Worm (Caenorhabditis elegans) whole organism, late embryonic: ENCODE measurements around the gene sul-1.
A peak's percentile ranks its signal among the peaks of the same experiment; 100 is the strongest.

Experiments used
- F13H6.1 ChIP-seq: sonication (generic microtip); optimal IDR thresholded peaks from 2 replicates; lab custom pipeline; 2016; ENCODE audit warnings: missing genetic modification characterization, missing compliant biosample characterization
- T23F11.4 ChIP-seq: fragments of 200-800 bp; sonication (Bioruptor generic); optimal IDR thresholded peaks from 2 replicates; lab custom pipeline; 2018; ENCODE audit warnings: mild to moderate bottlenecking, missing genetic modification characterization, missing compliant biosample characterization
- Y22D7AL.16 ChIP-seq: sonication (generic microtip); optimal IDR thresholded peaks from 2 replicates; lab custom pipeline; 2016; ENCODE audit warnings: missing genetic modification characterization, missing compliant biosample characterization
- ama-1 ChIP-seq: fragments of 150-350 bp; optimal IDR thresholded peaks from 2 replicates; lab custom pipeline; 2014
- ceh-14 ChIP-seq: sonication (generic microtip); optimal IDR thresholded peaks from 2 replicates; lab custom pipeline; 2016; ENCODE audit warnings: missing genotype, missing genetic modification characterization, missing compliant biosample characterization
- ceh-19 ChIP-seq: fragments of 200-800 bp; sonication (Bioruptor generic); optimal IDR thresholded peaks from 2 replicates; lab custom pipeline; 2018; ENCODE audit warnings: mild to moderate bottlenecking, missing genetic modification characterization, missing compliant biosample characterization
- ceh-2 ChIP-seq: sonication (generic microtip); optimal IDR thresholded peaks from 2 replicates; lab custom pipeline; 2016; ENCODE audit warnings: missing genotype, missing genetic modification characterization, missing compliant biosample characterization
- ceh-30 ChIP-seq: fragments of 150-350 bp; optimal IDR thresholded peaks from 2 replicates; lab custom pipeline; 2014; ENCODE audit warnings: missing biosample characterization, missing genetic modification characterization
- ceh-34 ChIP-seq: sonication (generic microtip); optimal IDR thresholded peaks from 2 replicates; lab custom pipeline; 2016; ENCODE audit warnings: mild to moderate bottlenecking, missing genetic modification characterization, missing compliant biosample characterization
- ceh-48 ChIP-seq: sonication (generic microtip); optimal IDR thresholded peaks from 2 replicates; lab custom pipeline; 2016; ENCODE audit warnings: missing genetic modification characterization, inconsistent platforms, missing compliant biosample characterization
- ceh-9 ChIP-seq: sonication (generic microtip); optimal IDR thresholded peaks from 2 replicates; lab custom pipeline; 2016; ENCODE audit warnings: mild to moderate bottlenecking, missing genetic modification characterization, inconsistent platforms, missing compliant biosample characterization
- che-1 ChIP-seq: sonication (generic microtip); optimal IDR thresholded peaks from 2 replicates; lab custom pipeline; 2016; ENCODE audit warnings: mild to moderate bottlenecking, missing genetic modification characterization, missing compliant biosample characterization
- dmd-4 ChIP-seq: sonication (generic microtip); optimal IDR thresholded peaks from 2 replicates; lab custom pipeline; 2016; ENCODE audit warnings: borderline replicate concordance, missing genetic modification characterization, missing compliant biosample characterization
- ets-4 ChIP-seq: sonication (generic microtip); optimal IDR thresholded peaks from 2 replicates; lab custom pipeline; 2016; ENCODE audit warnings: missing genetic modification characterization, missing compliant biosample characterization
- fkh-6 ChIP-seq: sonication (generic microtip); optimal IDR thresholded peaks from 2 replicates; lab custom pipeline; 2016; ENCODE audit warnings: missing genetic modification characterization, missing compliant biosample characterization
- gmeb-2 ChIP-seq: sonication (generic microtip); optimal IDR thresholded peaks from 2 replicates; lab custom pipeline; 2016; ENCODE audit warnings: missing genetic modification characterization, inconsistent platforms, missing compliant biosample characterization
- hlh-13 ChIP-seq: fragments of 200-800 bp; sonication (Bioruptor generic); optimal IDR thresholded peaks from 2 replicates; lab custom pipeline; 2018; ENCODE audit warnings: mild to moderate bottlenecking, missing genetic modification characterization, missing compliant biosample characterization
- hlh-15 ChIP-seq: sonication (generic microtip); optimal IDR thresholded peaks from 2 replicates; lab custom pipeline; 2016; ENCODE audit warnings: missing genetic modification characterization, missing compliant biosample characterization
- hlh-30 ChIP-seq: sonication (generic microtip); optimal IDR thresholded peaks from 2 replicates; lab custom pipeline; 2017; ENCODE audit warnings: antibody characterized with exemption, missing genetic modification characterization, missing compliant biosample characterization; ENCODE audit not compliant: insufficient read depth
- hlh-6 ChIP-seq: sonication (generic microtip); optimal IDR thresholded peaks from 2 replicates; lab custom pipeline; 2016; ENCODE audit warnings: missing genotype, missing genetic modification characterization, missing compliant biosample characterization
- lim-6 ChIP-seq: sonication (generic microtip); optimal IDR thresholded peaks from 2 replicates; lab custom pipeline; 2016; ENCODE audit warnings: missing genetic modification characterization, missing compliant biosample characterization
- nfya-1 ChIP-seq: sonication (generic microtip); optimal IDR thresholded peaks from 2 replicates; lab custom pipeline; 2017; ENCODE audit warnings: missing genetic modification characterization, mild to moderate bottlenecking, missing compliant biosample characterization, antibody characterized with exemption, moderate library complexity
- nhr-232 ChIP-seq: sonication (generic microtip); optimal IDR thresholded peaks from 2 replicates; lab custom pipeline; 2016; ENCODE audit warnings: missing genetic modification characterization, missing compliant biosample characterization
- npax-4 ChIP-seq: sonication (generic microtip); optimal IDR thresholded peaks from 2 replicates; lab custom pipeline; 2016; ENCODE audit warnings: missing genetic modification characterization, missing compliant biosample characterization
- pag-3 ChIP-seq: sonication (generic microtip); optimal IDR thresholded peaks from 2 replicates; lab custom pipeline; 2016; ENCODE audit warnings: missing compliant biosample characterization, missing genetic modification characterization, borderline replicate concordance
- pax-1 ChIP-seq: fragments of 150-350 bp; optimal IDR thresholded peaks from 2 replicates; lab custom pipeline; 2014; ENCODE audit warnings: missing biosample characterization, missing genetic modification characterization
- pha-2 ChIP-seq: sonication (generic microtip); optimal IDR thresholded peaks from 2 replicates; lab custom pipeline; 2017; ENCODE audit warnings: mild to moderate bottlenecking, missing genetic modification characterization, missing compliant biosample characterization
- pros-1 ChIP-seq: fragments of 150-350 bp; optimal IDR thresholded peaks from 2 replicates; lab custom pipeline; 2014; ENCODE audit warnings: missing biosample characterization, missing genetic modification reagents, missing genetic modification characterization
- ref-2 ChIP-seq: sonication (generic microtip); optimal IDR thresholded peaks from 2 replicates; lab custom pipeline; 2016; ENCODE audit warnings: missing genetic modification characterization, missing compliant biosample characterization
- sdc-2 ChIP-seq: sonication (generic microtip); optimal IDR thresholded peaks from 2 replicates; lab custom pipeline; 2016; ENCODE audit warnings: missing genotype, missing genetic modification characterization, missing compliant biosample characterization
- sox-2 ChIP-seq: fragments of 200-800 bp; sonication (Bioruptor generic); IDR thresholded peaks from 2 replicates; pipeline ENCODE4 v1.3.6; 2022; ENCODE audit warnings: missing genetic modification reagents, missing genetic modification characterization, missing compliant biosample characterization
- tbx-2 ChIP-seq: sonication (generic microtip); optimal IDR thresholded peaks from 2 replicates; lab custom pipeline; 2016; ENCODE audit warnings: missing genetic modification characterization, missing compliant biosample characterization
- unc-3 ChIP-seq, 2 experiments: fragments of 200-800 bp in 1 of 2; sonication (Bioruptor generic) in 1 of 2; sonication (generic microtip) in 1 of 2; conservative IDR thresholded peaks in 1 of 2; optimal IDR thresholded peaks in 1 of 2; 2 replicates each; pipeline versions ENCODE4 v1.3.6 to Lab custom; 2016 to 2022; ENCODE audit warnings: missing compliant biosample characterization in 2 of 2, missing genetic modification characterization in 2 of 2, missing genetic modification reagents in 1 of 2
- unc-42 ChIP-seq: sonication (generic microtip); optimal IDR thresholded peaks from 2 replicates; lab custom pipeline; 2016; ENCODE audit warnings: missing genotype, missing genetic modification characterization, missing compliant biosample characterization
- ztf-16 ChIP-seq: sonication (generic microtip); optimal IDR thresholded peaks from 2 replicates; lab custom pipeline; 2017; ENCODE audit warnings: missing genetic modification characterization, missing compliant biosample characterization

Gene sul-1

ce11 chrX:3226348-3227229 is 44.1 kb downstream of the sul-1 start:
- peak; percentile 48 for TF ChIP-seq ceh-19 (GFP tag; lab: Kevin White, UChicago)
- no peak for TF ChIP-seq pha-2 (tag; lab: Kevin White, UChicago)
- no peak for TF ChIP-seq Y22D7AL.16
- TF ChIP-seq hlh-13: no peak
- no peak for TF ChIP-seq unc-3 (GFP tag; conservative IDR thresholded peaks at IDR 0.05; lab: Robert Waterston, UW)
- TF ChIP-seq unc-3 (tag; optimal IDR thresholded peaks at IDR 0.05; lab: Kevin White, UChicago): no peak
- TF ChIP-seq ceh-34 (tag; lab: Kevin White, UChicago): peak; percentile 72
- no peak for TF ChIP-seq gmeb-2 (tag; lab: Kevin White, UChicago)
- no peak for TF ChIP-seq pax-1 (tag; lab: Kevin White, UChicago)
- no peak for TF ChIP-seq hlh-30
- TF ChIP-seq sdc-2: no peak
- no peak for TF ChIP-seq lim-6 (tag; lab: Kevin White, UChicago)
- no peak for TF ChIP-seq ama-1 (lab: Kevin White, UChicago)
- no peak for TF ChIP-seq T23F11.4 (GFP tag; lab: Kevin White, UChicago)
- TF ChIP-seq npax-4 (tag; lab: Kevin White, UChicago): no peak
- peak; percentile 54 for TF ChIP-seq hlh-6 (tag; lab: Kevin White, UChicago)
- peak; percentile 8 for TF ChIP-seq che-1 (tag; lab: Kevin White, UChicago)
- TF ChIP-seq ceh-14 (tag; lab: Kevin White, UChicago): no peak
- peak; percentile 38 for TF ChIP-seq ceh-2 (tag; lab: Kevin White, UChicago)
- TF ChIP-seq F13H6.1 (tag; lab: Kevin White, UChicago): peak; percentile 8
- TF ChIP-seq ceh-30 (tag; lab: Kevin White, UChicago): no peak
- peak; percentile 1 for TF ChIP-seq nfya-1 (tag; lab: Kevin White, UChicago)
- peak; percentile 24 for TF ChIP-seq ref-2 (tag; lab: Kevin White, UChicago)
- peak; percentile 26 for TF ChIP-seq ztf-16
- TF ChIP-seq ets-4 (tag; lab: Kevin White, UChicago): no peak
- TF ChIP-seq ceh-48 (tag; lab: Kevin White, UChicago): no peak
- TF ChIP-seq pros-1 (tag; lab: Kevin White, UChicago): no peak
- TF ChIP-seq fkh-6: no peak
- TF ChIP-seq pag-3 (tag; lab: Kevin White, UChicago): no peak

ce11 chrX:3223135-3223534 is 47.6 kb downstream of the sul-1 start:
- peak; percentile 37 for TF ChIP-seq ceh-48 (tag; lab: Kevin White, UChicago)
- peak; percentile 15 for TF ChIP-seq tbx-2
- no peak for TF ChIP-seq hlh-15 (tag; lab: Kevin White, UChicago)
- TF ChIP-seq ceh-2 (tag; lab: Kevin White, UChicago): no peak

- no peak for TF ChIP-seq unc-42 (tag; lab: Kevin White, UChicago)
- TF ChIP-seq ama-1 (lab: Kevin White, UChicago): no peak
- no peak for TF ChIP-seq ceh-14 (tag; lab: Kevin White, UChicago)
- TF ChIP-seq sox-2: no peak
- no peak for TF ChIP-seq nhr-232 (tag; lab: Kevin White, UChicago)
- TF ChIP-seq ceh-9 (tag; lab: Kevin White, UChicago): no peak
- no peak for TF ChIP-seq tbx-2
- no peak for TF ChIP-seq dmd-4
- TF ChIP-seq, all 69 proteins: peak for 0
Observed at ce11 chrX:3220267-3220666, 50.4 kb downstream of the sul-1 start, which contains the start of gene rgl-1. Gene rgl-1, minus strand, starts transcription at chrX:3220367.
